Worm (Caenorhabditis elegans) whole organism, L2 larva: ENCODE data around the gene wsp-1.

Experiments used
- C34F6.9 ChIP-seq: fragments of 150-350 bp; optimal IDR thresholded peaks from 2 replicates; lab custom pipeline; 2014; ENCODE audit warnings: missing biosample characterization, missing genetic modification characterization
- crh-2 ChIP-seq: sonication (generic microtip); optimal IDR thresholded peaks from 2 replicates; lab custom pipeline; 2017; ENCODE audit warnings: missing biosample characterization, missing genetic modification characterization
- dmd-4 ChIP-seq: sonication (generic microtip); optimal IDR thresholded peaks from 2 replicates; lab custom pipeline; 2017; ENCODE audit warnings: missing biosample characterization, missing genetic modification characterization
- fos-1 ChIP-seq: fragments of 150-350 bp; optimal IDR thresholded peaks from 2 replicates; lab custom pipeline; 2014; ENCODE audit warnings: missing biosample characterization, missing genetic modification characterization
- gmeb-1 ChIP-seq: fragments of 150-350 bp; optimal IDR thresholded peaks from 2 replicates; lab custom pipeline; 2014; ENCODE audit warnings: missing biosample characterization, missing genetic modification characterization
- lin-13 ChIP-seq: fragments of 150-350 bp; optimal IDR thresholded peaks from 2 replicates; lab custom pipeline; 2014; ENCODE audit warnings: missing biosample characterization, missing genetic modification reagents, missing genetic modification characterization
- lsy-2 ChIP-seq, 2 experiments: fragments of 150-350 bp in 1 of 2; sonication (generic microtip) in 1 of 2; optimal IDR thresholded peaks; 2 replicates each; lab custom pipeline; 2014 to 2017; ENCODE audit warnings: missing biosample characterization in 2 of 2, missing genetic modification characterization in 2 of 2
- nhr-23 ChIP-seq: fragments of 150-350 bp; optimal IDR thresholded peaks from 2 replicates; lab custom pipeline; 2014; ENCODE audit warnings: missing biosample characterization, missing genetic modification reagents, missing genetic modification characterization
- nhr-25 ChIP-seq: fragments of 150-350 bp; sonication (generic microtip); optimal IDR thresholded peaks from 3 replicates; lab custom pipeline; 2014; ENCODE audit warnings: missing biosample characterization, missing genetic modification characterization
- nhr-6 ChIP-seq: fragments of 150-350 bp; optimal IDR thresholded peaks from 2 replicates; lab custom pipeline; 2014; ENCODE audit warnings: missing biosample characterization, missing genetic modification characterization
- sem-4 ChIP-seq: fragments of 150-350 bp; optimal IDR thresholded peaks from 2 replicates; lab custom pipeline; 2014; ENCODE audit warnings: missing biosample characterization, missing genetic modification reagents, missing genetic modification characterization
- snpc-4 ChIP-seq: fragments of 150-350 bp; optimal IDR thresholded peaks from 2 replicates; lab custom pipeline; 2014; ENCODE audit warnings: missing biosample characterization, missing genetic modification characterization
- unc-55 ChIP-seq: fragments of 150-350 bp; sonication (generic microtip); optimal IDR thresholded peaks from 3 replicates; lab custom pipeline; 2014; ENCODE audit warnings: missing biosample characterization, missing genetic modification reagents, missing genetic modification characterization
- ztf-11 ChIP-seq: sonication (generic microtip); optimal IDR thresholded peaks from 2 replicates; lab custom pipeline; 2017; ENCODE audit warnings: missing biosample characterization, missing genetic modification characterization

Gene wsp-1

ce11 chrIV:8142735-8143550 is 55.8 kb downstream of the wsp-1 start, which contains the start of gene pmk-2:
TSS of gene pmk-2 (plus strand) at chrIV:8143500.
- TF ChIP-seq unc-55 (GFP tag; lab: Kevin White, UChicago) (peak; percentile 46), lin-13 (peak; percentile 24), dmd-4 (peak; percentile 47), nhr-23 (no peak), crh-2 (tag; lab: Kevin White, UChicago) (peak; percentile 52), lsy-2 (tag; optimal IDR thresholded peaks at IDR 0.05; lab: Kevin White, UChicago) (peak in 1 of 2 experiments; percentile 54), nhr-25 (tag; lab: Kevin White, UChicago) (no peak), fos-1 (tag; lab: Kevin White, UChicago) (peak; percentile 54), snpc-4 (peak; percentile 4), ztf-11 (tag; lab: Kevin White, UChicago) (no peak), sem-4 (tag; lab: Kevin White, UChicago) (no peak), C34F6.9 (tag; lab: Kevin White, UChicago) (peak; percentile 67), gmeb-1 (tag; lab: Kevin White, UChicago) (no peak)

ce11 chrIV:8138984-8139383 is 59.8 kb downstream of the wsp-1 start, which contains the start of gene pmk-3:
TSS of gene pmk-3 (plus strand) at chrIV:8139219.
- TF ChIP-seq fos-1 (tag; lab: Kevin White, UChicago) (peak; percentile 96), nhr-6 (tag; lab: Kevin White, UChicago) (no peak)
